Worm (Caenorhabditis elegans) whole organism, L3 larva: ENCODE data around the gene K09E2.3.

Experiments used
- R02D3.7 ChIP-seq: fragments of 150-350 bp; optimal IDR thresholded peaks from 2 replicates; lab custom pipeline; 2014; ENCODE audit warnings: missing biosample characterization, missing genetic modification characterization
- ZK546.5 ChIP-seq: sonication (generic microtip); optimal IDR thresholded peaks from 2 replicates; lab custom pipeline; 2017; ENCODE audit warnings: missing biosample characterization, missing genetic modification characterization
- aly-2 ChIP-seq: fragments of 150-350 bp; optimal IDR thresholded peaks from 2 replicates; lab custom pipeline; 2014; ENCODE audit warnings: missing biosample characterization, missing genetic modification characterization
- ceh-16 ChIP-seq: sonication (generic microtip); optimal IDR thresholded peaks from 2 replicates; lab custom pipeline; 2017; ENCODE audit warnings: missing biosample characterization, missing genetic modification characterization
- ceh-28 ChIP-seq: fragments of 150-350 bp; optimal IDR thresholded peaks from 2 replicates; lab custom pipeline; 2014; ENCODE audit warnings: missing biosample characterization, missing genetic modification reagents, missing genetic modification characterization
- ceh-82 ChIP-seq: fragments of 150-350 bp; optimal IDR thresholded peaks from 2 replicates; lab custom pipeline; 2014; ENCODE audit warnings: missing biosample characterization, missing genetic modification characterization
- ceh-9 ChIP-seq: sonication (generic microtip); optimal IDR thresholded peaks from 2 replicates; lab custom pipeline; 2018; ENCODE audit warnings: missing biosample characterization, missing genetic modification characterization
- egl-27 ChIP-seq: sonication (generic microtip); optimal IDR thresholded peaks from 4 replicates; lab custom pipeline; 2017; ENCODE audit warnings: missing biosample characterization, missing genetic modification reagents, missing genetic modification characterization
- egl-5 ChIP-seq: fragments of 150-350 bp; optimal IDR thresholded peaks from 2 replicates; lab custom pipeline; 2017; ENCODE audit warnings: missing biosample characterization, missing genetic modification reagents, missing genetic modification characterization, inconsistent platforms
- elt-1 ChIP-seq: fragments of 150-350 bp; optimal IDR thresholded peaks from 2 replicates; lab custom pipeline; 2014; ENCODE audit warnings: missing biosample characterization, missing genetic modification characterization
- elt-2 ChIP-seq: sonication (generic microtip); optimal IDR thresholded peaks from 2 replicates; lab custom pipeline; 2016; ENCODE audit warnings: missing genetic modification reagents, mild to moderate bottlenecking, missing genetic modification characterization, missing compliant biosample characterization
- eor-1 ChIP-seq, 2 experiments: fragments of 150-350 bp; optimal IDR thresholded peaks; 2 replicates each; lab custom pipeline; 2014 to 2018; ENCODE audit warnings: missing biosample characterization in 2 of 2, missing genetic modification characterization in 2 of 2
- fkh-10 ChIP-seq: sonication (generic microtip); optimal IDR thresholded peaks from 2 replicates; lab custom pipeline; 2017; ENCODE audit warnings: missing biosample characterization, missing genetic modification reagents, missing genetic modification characterization
- fkh-2 ChIP-seq: fragments of 150-350 bp; optimal IDR thresholded peaks from 2 replicates; lab custom pipeline; 2014; ENCODE audit warnings: missing biosample characterization, missing genetic modification reagents, missing genetic modification characterization
- hmg-11 ChIP-seq: sonication (generic microtip); optimal IDR thresholded peaks from 2 replicates; lab custom pipeline; 2016; ENCODE audit warnings: missing genetic modification characterization, missing compliant biosample characterization
- jun-1 ChIP-seq: fragments of 150-350 bp; optimal IDR thresholded peaks from 2 replicates; lab custom pipeline; 2014; ENCODE audit warnings: missing biosample characterization, missing genetic modification reagents, missing genetic modification characterization
- lin-15B ChIP-seq: fragments of 150-350 bp; optimal IDR thresholded peaks from 2 replicates; lab custom pipeline; 2014; ENCODE audit warnings: missing biosample characterization, missing genetic modification characterization
- lin-39 ChIP-seq: fragments of 150-350 bp; optimal IDR thresholded peaks from 2 replicates; lab custom pipeline; 2018; ENCODE audit warnings: missing biosample characterization, missing genetic modification reagents, missing genetic modification characterization
- lsy-12 ChIP-seq: sonication (generic microtip); optimal IDR thresholded peaks from 2 replicates; lab custom pipeline; 2016; ENCODE audit warnings: mild to moderate bottlenecking, missing genetic modification characterization, missing compliant biosample characterization
- mdl-1 ChIP-seq: fragments of 150-350 bp; optimal IDR thresholded peaks from 2 replicates; lab custom pipeline; 2014; ENCODE audit warnings: missing biosample characterization, missing genetic modification characterization
- nfya-1 ChIP-seq: sonication (generic microtip); optimal IDR thresholded peaks from 2 replicates; lab custom pipeline; 2017; ENCODE audit warnings: missing genetic modification characterization, mild to moderate bottlenecking, missing compliant biosample characterization, antibody characterized with exemption, moderate library complexity; ENCODE audit not compliant: insufficient read depth
- nhr-11 ChIP-seq: fragments of 150-350 bp; optimal IDR thresholded peaks from 2 replicates; lab custom pipeline; 2014; ENCODE audit warnings: missing biosample characterization, missing genetic modification characterization
- nhr-12 ChIP-seq: fragments of 150-350 bp; optimal IDR thresholded peaks from 2 replicates; lab custom pipeline; 2014; ENCODE audit warnings: missing biosample characterization, missing genetic modification characterization
- nhr-237 ChIP-seq: fragments of 150-350 bp; optimal IDR thresholded peaks from 2 replicates; lab custom pipeline; 2014; ENCODE audit warnings: missing biosample characterization, missing genetic modification characterization
- nhr-25 ChIP-seq: sonication (generic microtip); optimal IDR thresholded peaks from 2 replicates; lab custom pipeline; 2017; ENCODE audit warnings: missing biosample characterization, missing genetic modification characterization
- nhr-28 ChIP-seq: fragments of 150-350 bp; optimal IDR thresholded peaks from 2 replicates; lab custom pipeline; 2014; ENCODE audit warnings: missing biosample characterization, missing genetic modification characterization
- nhr-77 ChIP-seq: fragments of 150-350 bp; optimal IDR thresholded peaks from 2 replicates; lab custom pipeline; 2014; ENCODE audit warnings: missing biosample characterization, missing genetic modification characterization
- pha-4 ChIP-seq: fragments of 150-350 bp; optimal IDR thresholded peaks from 2 replicates; lab custom pipeline; 2014; ENCODE audit warnings: missing biosample characterization, missing genetic modification reagents, missing genetic modification characterization
- sea-2 ChIP-seq: fragments of 150-350 bp; sonication (generic microtip); optimal IDR thresholded peaks from 4 replicates; lab custom pipeline; 2014; ENCODE audit warnings: missing biosample characterization, missing genetic modification reagents, missing genetic modification characterization
- snpc-4 ChIP-seq: fragments of 150-350 bp; optimal IDR thresholded peaks from 2 replicates; lab custom pipeline; 2014; ENCODE audit warnings: missing biosample characterization, missing genetic modification characterization
- unc-39 ChIP-seq: sonication (generic microtip); optimal IDR thresholded peaks from 4 replicates; lab custom pipeline; 2017; ENCODE audit warnings: missing biosample characterization, missing genetic modification characterization
- unc-62 ChIP-seq: fragments of 150-350 bp; sonication (generic microtip); optimal IDR thresholded peaks from 4 replicates; lab custom pipeline; 2014; ENCODE audit warnings: missing biosample characterization, missing genetic modification reagents, missing genetic modification characterization
- zag-1 ChIP-seq: fragments of 150-350 bp; optimal IDR thresholded peaks from 2 replicates; lab custom pipeline; 2014; ENCODE audit warnings: missing biosample characterization, missing genetic modification characterization
- ztf-11 ChIP-seq: fragments of 150-350 bp; optimal IDR thresholded peaks from 2 replicates; lab custom pipeline; 2014; ENCODE audit warnings: missing biosample characterization, missing genetic modification characterization
- ztf-4 ChIP-seq: fragments of 150-350 bp; optimal IDR thresholded peaks from 2 replicates; lab custom pipeline; 2014; ENCODE audit warnings: missing biosample characterization, missing genetic modification characterization

K09E2.3 gene

ce11 chrX:8697517-8697916 lies 24.6 kb downstream of the K09E2.3 start, which contains the start of gene frpr-8:
Gene frpr-8, plus strand, starts transcription at chrX:8697817.
- TF ChIP-seq ceh-82 (no peak), nhr-77 (tag; lab: Kevin White, UChicago) (no peak)

ce11 chrX:8703664-8704356 lies 30.9 kb downstream of the K09E2.3 start, which contains the start of gene jbts-14:
Gene jbts-14, plus strand, starts transcription at chrX:8704306.
- no peak for TF ChIP-seq ZK546.5
- no peak for TF ChIP-seq egl-27 (tag; lab: Kevin White, UChicago)
- TF ChIP-seq mdl-1 (tag; lab: Kevin White, UChicago), result no peak
- no peak for TF ChIP-seq egl-5 (tag; lab: Kevin White, UChicago)
- TF ChIP-seq aly-2 (tag; lab: Kevin White, UChicago), result no peak
- TF ChIP-seq eor-1 (tag; optimal IDR thresholded peaks at IDR 0.05; lab: Kevin White, UChicago), result no peak
- peak; percentile 30 for TF ChIP-seq snpc-4 (tag; lab: Kevin White, UChicago)
- no peak for TF ChIP-seq nhr-28 (tag; lab: Kevin White, UChicago)
- no peak for TF ChIP-seq lsy-12
- TF ChIP-seq, all 47 proteins: peak for 1

ce11 chrX:8704830-8705229 lies 31.9 kb downstream of the K09E2.3 start:
- TF ChIP-seq sea-2 (no peak), ZK546.5 (no peak), elt-2 (tag; lab: Kevin White, UChicago) (no peak), aly-2 (tag; lab: Kevin White, UChicago) (no peak), ceh-82 (no peak), ztf-11 (tag; lab: Kevin White, UChicago) (no peak), R02D3.7 (tag; lab: Kevin White, UChicago) (no peak), jun-1 (no peak), zag-1 (tag; lab: Kevin White, UChicago) (no peak), ceh-16 (tag; lab: Kevin White, UChicago) (no peak), ceh-28 (tag; lab: Kevin White, UChicago) (no peak), lin-39 (tag; lab: Kevin White, UChicago) (no peak), nhr-25 (tag; lab: Kevin White, UChicago) (no peak), elt-1 (no peak), nhr-12 (tag; lab: Kevin White, UChicago) (no peak), fkh-2 (tag; lab: Kevin White, UChicago) (no peak), pha-4 (tag; lab: Kevin White, UChicago) (no peak), unc-39 (no peak), lin-15B (tag; lab: Kevin White, UChicago) (no peak), fkh-10 (GFP tag; lab: Kevin White, UChicago) (no peak)

- TF ChIP-seq jun-1, result no peak
- TF ChIP-seq snpc-4 (tag; lab: Kevin White, UChicago), result no peak
- TF ChIP-seq hmg-11 (tag; lab: Kevin White, UChicago), result no peak
- TF ChIP-seq ceh-28 (tag; lab: Kevin White, UChicago), result no peak
- no peak for TF ChIP-seq nfya-1 (tag; lab: Kevin White, UChicago)
- TF ChIP-seq ztf-4 (tag; lab: Kevin White, UChicago), result no peak
- no peak for TF ChIP-seq R02D3.7 (tag; lab: Kevin White, UChicago)
- no peak for TF ChIP-seq nhr-11 (tag; lab: Kevin White, UChicago)
- TF ChIP-seq nhr-237 (tag; lab: Kevin White, UChicago), result no peak
- TF ChIP-seq ZK546.5, result no peak
- no peak for TF ChIP-seq egl-27 (tag; lab: Kevin White, UChicago)
- TF ChIP-seq ceh-82, result no peak
- no peak for TF ChIP-seq unc-62 (GFP tag; lab: Kevin White, UChicago)
- no peak for TF ChIP-seq fkh-2 (tag; lab: Kevin White, UChicago)
- no peak for TF ChIP-seq ceh-9 (tag; lab: Kevin White, UChicago)
Observed at ce11 chrX:8708053-8708452, 35.2 kb downstream of the K09E2.3 start, which contains the start of gene F53A9.3. Gene F53A9.3, plus strand, starts transcription at chrX:8708353.
